Worm (Caenorhabditis elegans): Measurements from ENCODE around the gene cnnm-2.
A peak's percentile ranks its signal among the peaks of the same experiment; 100 is the strongest.

Gene cnnm-2

ce11 chrX:8811916-8812315 is at the start of gene cnnm-2:
Gene cnnm-2, plus strand, starts transcription at chrX:8812105.
- peak; percentile 68 for TF ChIP-seq hlh-11 (tag; optimal IDR thresholded peaks at IDR 0.05)
- peak; percentile 90 for TF ChIP-seq pqm-1 (tag; optimal IDR thresholded peaks at IDR 0.05)
- no peak for TF ChIP-seq unc-39 (tag; optimal IDR thresholded peaks at IDR 0.05)
- TF ChIP-seq dve-1 (tag; optimal IDR thresholded peaks at IDR 0.05; ENCODE audit: insufficient read depth), result peak; percentile 78
- peak; percentile 15 for TF ChIP-seq hlh-30 (tag; optimal IDR thresholded peaks at IDR 0.05; ENCODE audit: insufficient read depth)
- TF ChIP-seq daf-16 (GFP tag; optimal IDR thresholded peaks at IDR 0.05), result no peak
- TF ChIP-seq daf-16 (tag; optimal IDR thresholded peaks at IDR 0.05), result peak; percentile 82
- peak; percentile 69; the same call in 1 of the 2 replicates for TF ChIP-seq php-3 (GFP tag; IDR thresholded peaks at IDR 0.05)
- TF ChIP-seq dmd-6 (GFP tag; IDR thresholded peaks at IDR 0.05), result peak; percentile 75
- no peak for TF ChIP-seq zip-11 (GFP tag; IDR thresholded peaks at IDR 0.05)
- peak; percentile 70 for TF ChIP-seq nhr-28 (tag; optimal IDR thresholded peaks at IDR 0.05)
- TF ChIP-seq mes-2 (tag; optimal IDR thresholded peaks at IDR 0.05; ENCODE audit: poor library complexity, severe bottlenecking), result peak; percentile 33
- no peak for TF ChIP-seq skn-1 (tag; optimal IDR thresholded peaks at IDR 0.05)
- peak; percentile 44 for TF ChIP-seq nhr-48 (tag; optimal IDR thresholded peaks at IDR 0.05)
- TF ChIP-seq tra-1 (GFP tag; IDR thresholded peaks at IDR 0.05), result peak; percentile 68; the same call in 1 of the 2 replicates

- TF ChIP-seq cey-2 (tag; optimal IDR thresholded peaks at IDR 0.05; ENCODE audit: borderline replicate concordance, insufficient read depth) (no peak), ztf-11 (tag; optimal IDR thresholded peaks at IDR 0.05) (no peak), skn-1 (tag; optimal IDR thresholded peaks at IDR 0.05) (no peak), ceh-28 (tag; optimal IDR thresholded peaks at IDR 0.05) (no peak), nhr-11 (tag; optimal IDR thresholded peaks at IDR 0.05) (peak; percentile 4), unc-62 (GFP tag; optimal IDR thresholded peaks at IDR 0.05 in 1 of 2) (no peak), unc-62 (tag; optimal IDR thresholded peaks at IDR 0.05) (no peak), ceh-20 (GFP tag; IDR thresholded peaks at IDR 0.05) (no peak), hlh-11 (tag; optimal IDR thresholded peaks at IDR 0.05) (peak; percentile 3), rbr-2 (tag; optimal IDR thresholded peaks at IDR 0.05) (no peak), nhr-48 (tag; optimal IDR thresholded peaks at IDR 0.05) (no peak), daf-16 (GFP tag; optimal IDR thresholded peaks at IDR 0.05) (no peak), daf-16 (tag; optimal IDR thresholded peaks at IDR 0.05) (no peak), pqm-1 (tag; optimal IDR thresholded peaks at IDR 0.05) (no peak), ZK546.5 (tag; optimal IDR thresholded peaks at IDR 0.05) (no peak), lin-15B (tag; optimal IDR thresholded peaks at IDR 0.05) (no peak), gei-8 (GFP tag; optimal IDR thresholded peaks at IDR 0.05) (no peak)
Observed at ce11 chrX:8762927-8763326, 49.0 kb upstream of the cnnm-2 start.

- TF ChIP-seq daf-8 (GFP tag; IDR thresholded peaks at IDR 0.05) (no peak), ztf-7 (tag; optimal IDR thresholded peaks at IDR 0.05) (no peak), tag-97 (GFP tag; IDR thresholded peaks at IDR 0.05) (no peak), Y105C5A.15 (GFP tag; IDR thresholded peaks at IDR 0.05) (no peak), hlh-30 (tag; optimal IDR thresholded peaks at IDR 0.05; ENCODE audit: insufficient read depth) (no peak), daf-12 (tag; optimal IDR thresholded peaks at IDR 0.05) (no peak), fkh-10 (GFP tag; optimal IDR thresholded peaks at IDR 0.05) (no peak), mdl-1 (tag; optimal IDR thresholded peaks at IDR 0.05) (no peak), egl-27 (tag; optimal IDR thresholded peaks at IDR 0.05) (no peak), nhr-41 (GFP tag; IDR thresholded peaks at IDR 0.05) (no peak), set-16 (GFP tag; IDR thresholded peaks at IDR 0.05) (no peak), F37D6.2 (tag; optimal IDR thresholded peaks at IDR 0.05) (no peak), zip-2 (tag; optimal IDR thresholded peaks at IDR 0.05) (no peak)
Observed at ce11 chrX:8763607-8764006, 48.3 kb upstream of the cnnm-2 start, which contains the start of gene zig-12. Gene zig-12, plus strand, starts transcription at chrX:8763907.

Measured in whole organism, L4 larva.